Worm (Caenorhabditis elegans): ENCODE measurements around the gene cutl-25.

DNA sequence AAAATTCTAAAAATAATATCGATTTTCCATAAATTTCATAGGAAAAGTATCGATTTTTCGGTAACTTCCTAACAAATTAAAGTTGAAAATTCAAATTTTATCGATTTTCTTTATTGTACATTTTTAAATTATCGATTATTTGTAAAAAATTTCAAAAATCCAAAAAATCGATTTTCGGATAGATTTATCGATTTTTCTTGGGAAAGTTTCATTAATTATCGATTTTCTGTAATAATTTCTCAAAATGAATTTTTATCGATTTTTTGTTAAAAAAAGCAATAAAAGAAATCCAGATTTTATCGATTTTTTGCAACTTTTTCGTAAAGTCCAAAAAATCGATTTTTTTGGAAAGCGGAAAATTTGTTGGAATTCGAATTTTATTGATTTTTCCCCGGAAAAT, 53.0 kb downstream of the cutl-25 start:
- TF ChIP-seq nhr-76 (tag; optimal IDR thresholded peaks at IDR 0.05), result no peak
- TF ChIP-seq ces-1 (GFP tag; optimal IDR thresholded peaks at IDR 0.05), result no peak
- TF ChIP-seq nhr-11 (tag; optimal IDR thresholded peaks at IDR 0.05), result no peak
- TF ChIP-seq irx-1 (tag; optimal IDR thresholded peaks at IDR 0.05), result no peak
- no peak for TF ChIP-seq zag-1 (tag; optimal IDR thresholded peaks at IDR 0.05)
- TF ChIP-seq ceh-82 (tag; optimal IDR thresholded peaks at IDR 0.05), result no peak
- no peak for TF ChIP-seq sox-4 (tag; optimal IDR thresholded peaks at IDR 0.05)
- TF ChIP-seq snpc-4 (tag; optimal IDR thresholded peaks at IDR 0.05), result no peak
- no peak for TF ChIP-seq mdl-1 (tag; optimal IDR thresholded peaks at IDR 0.05)
- no peak for TF ChIP-seq fos-1 (tag; optimal IDR thresholded peaks at IDR 0.05)
- TF ChIP-seq fkh-8 (tag; optimal IDR thresholded peaks at IDR 0.05), result no peak
- no peak for TF ChIP-seq nhr-84 (tag; optimal IDR thresholded peaks at IDR 0.05)
- TF ChIP-seq fkh-10 (GFP tag; optimal IDR thresholded peaks at IDR 0.05), result no peak
- no peak for TF ChIP-seq C34B4.2 (tag; optimal IDR thresholded peaks at IDR 0.05)

Data from whole organism, L1 larva.